Worm (Caenorhabditis elegans): ENCODE data around the gene nlp-45.

Gene nlp-45

ce11 chrX:2320539-2320938 is 17.6 kb downstream of the nlp-45 start (continued):
- TF ChIP-seq unc-30 (tag; optimal IDR thresholded peaks at IDR 0.05) (no peak), C16A3.4 (tag; optimal IDR thresholded peaks at IDR 0.05) (no peak), lir-3 (tag; optimal IDR thresholded peaks at IDR 0.05; ENCODE audit: poor library complexity) (no peak), sox-4 (tag; optimal IDR thresholded peaks at IDR 0.05) (no peak), alr-1 (tag; optimal IDR thresholded peaks at IDR 0.05; ENCODE audit: borderline replicate concordance) (no peak), mab-9 (GFP tag; IDR thresholded peaks at IDR 0.05) (no peak)

- TF ChIP-seq efl-3 (GFP tag; optimal IDR thresholded peaks at IDR 0.05) (no peak), lin-39 (tag; optimal IDR thresholded peaks at IDR 0.05) (no peak), efl-1 (optimal IDR thresholded peaks at IDR 0.05) (no peak), efl-1 (GFP tag; optimal IDR thresholded peaks at IDR 0.05 in 1 of 2) (no peak), nhr-19 (GFP tag; conservative IDR thresholded peaks at IDR 0.05) (no peak), F16B12.6 (tag; optimal IDR thresholded peaks at IDR 0.05) (no peak), dpl-1 (GFP tag; optimal IDR thresholded peaks at IDR 0.05) (no peak)
Measured at ce11 chrX:2319238-2319637, 18.9 kb downstream of the nlp-45 start, which contains the start of gene aakg-4. Gene aakg-4, minus strand, starts transcription at chrX:2319338.

ce11 chrX:2317480-2317879 is 20.6 kb downstream of the nlp-45 start:
- TF ChIP-seq mdl-1 (tag; optimal IDR thresholded peaks at IDR 0.05) = peak in 1 of 2 experiments; percentile 34
- no peak for TF ChIP-seq ama-1 (optimal IDR thresholded peaks at IDR 0.05)
- no peak for TF ChIP-seq fkh-10 (GFP tag; optimal IDR thresholded peaks at IDR 0.05)
- peak in 1 of 6 experiments; percentile 58 for TF ChIP-seq elt-3 (tag; optimal IDR thresholded peaks at IDR 0.05)
- no peak for TF ChIP-seq fkh-4 (tag; optimal IDR thresholded peaks at IDR 0.05; ENCODE audit: borderline replicate concordance)
- TF ChIP-seq ztf-11 (tag; optimal IDR thresholded peaks at IDR 0.05) = no peak
- TF ChIP-seq lir-3 (tag; optimal IDR thresholded peaks at IDR 0.05; ENCODE audit: poor library complexity) = peak; percentile 12
- no peak for TF ChIP-seq pax-3 (tag; optimal IDR thresholded peaks at IDR 0.05)
- peak in 1 of 2 experiments; percentile 70 for TF ChIP-seq lin-35 (GFP tag; optimal IDR thresholded peaks at IDR 0.05)
- TF ChIP-seq nhr-90 (tag; optimal IDR thresholded peaks at IDR 0.05; ENCODE audit: poor library complexity) = peak; percentile 57
- TF ChIP-seq hlh-4 (tag; optimal IDR thresholded peaks at IDR 0.05) = no peak
- 0 out of 2 replicates have a peak, but pooled peaks have one; percentile 13 for TF ChIP-seq nhr-19 (GFP tag; conservative IDR thresholded peaks at IDR 0.05)
- TF ChIP-seq lin-39 (tag; optimal IDR thresholded peaks at IDR 0.05) = no peak
- TF ChIP-seq snu-23 (GFP tag; optimal IDR thresholded peaks at IDR 0.05) = peak; percentile 63
- no peak for TF ChIP-seq irx-1 (tag; optimal IDR thresholded peaks at IDR 0.05)
- no peak for TF ChIP-seq nhr-11 (tag; optimal IDR thresholded peaks at IDR 0.05)
- TF ChIP-seq unc-86 (tag; optimal IDR thresholded peaks at IDR 0.05) = no peak
- TF ChIP-seq nhr-77 (tag; optimal IDR thresholded peaks at IDR 0.05) = no peak
- peak; percentile 57 for TF ChIP-seq nhr-71 (tag; optimal IDR thresholded peaks at IDR 0.05)
- peak; percentile 51 for TF ChIP-seq lin-14 (GFP tag; optimal IDR thresholded peaks at IDR 0.05)
- TF ChIP-seq nhr-20 (tag; optimal IDR thresholded peaks at IDR 0.05) = peak; percentile 52
- no peak for TF ChIP-seq ets-5 (GFP tag; IDR thresholded peaks at IDR 0.05)
- TF ChIP-seq pag-3 (tag; optimal IDR thresholded peaks at IDR 0.05; ENCODE audit: borderline replicate concordance, insufficient read depth) = no peak
- TF ChIP-seq aha-1 (tag; optimal IDR thresholded peaks at IDR 0.05) = no peak
- peak; percentile 5 for TF ChIP-seq tbx-2 (tag; optimal IDR thresholded peaks at IDR 0.05)
- TF ChIP-seq Y116A8C.19 (tag; optimal IDR thresholded peaks at IDR 0.05; ENCODE audit: borderline replicate concordance) = no peak
- TF ChIP-seq lin-15B (tag; optimal IDR thresholded peaks at IDR 0.05) = no peak
- peak; percentile 89 for TF ChIP-seq nhr-85 (tag)
- no peak for TF ChIP-seq sup-37 (GFP tag; optimal IDR thresholded peaks at IDR 0.05)
- TF ChIP-seq C16A3.4 (tag; optimal IDR thresholded peaks at IDR 0.05) = peak; percentile 2
- no peak for TF ChIP-seq elt-2 (tag; optimal IDR thresholded peaks at IDR 0.05)

All from whole organism, L1 larva.